Worm (Caenorhabditis elegans) whole organism, young adult: Measurements from ENCODE around the gene F09G2.2.

Experiments
- B0261.1 ChIP-seq: sonication (generic microtip); optimal IDR thresholded peaks from 2 replicates; lab custom pipeline; 2016; ENCODE audit warnings: mild to moderate bottlenecking, missing genetic modification characterization, moderate library complexity, missing compliant biosample characterization
- B0336.3 ChIP-seq: fragments of 200-800 bp; sonication (Bioruptor generic); IDR thresholded peaks from 2 replicates; pipeline ENCODE4 v1.3.6; 2022; ENCODE audit warnings: missing genetic modification characterization, missing compliant biosample characterization
- C06A6.2 ChIP-seq: fragments of 200-800 bp; sonication (Bioruptor generic); conservative IDR thresholded peaks from 2 replicates; pipeline ENCODE4 v1.3.6; 2022; ENCODE audit warnings: missing genetic modification characterization, missing compliant biosample characterization
- C17E4.6 ChIP-seq: fragments of 200-800 bp; sonication (Bioruptor generic); IDR thresholded peaks from 2 replicates; pipeline ENCODE4 v1.3.6; 2022; ENCODE audit warnings: missing genetic modification reagents, missing genetic modification characterization, missing compliant biosample characterization
- F22D6.2 ChIP-seq: sonication (generic microtip); optimal IDR thresholded peaks from 2 replicates; lab custom pipeline; 2016; ENCODE audit warnings: mild to moderate bottlenecking, missing genetic modification characterization, missing compliant biosample characterization
- F37B4.10 ChIP-seq: fragments of 200-800 bp; sonication (Bioruptor generic); IDR thresholded peaks from 2 replicates; pipeline ENCODE4 v1.3.6; 2022; ENCODE audit warnings: missing genetic modification characterization, missing compliant biosample characterization
- F39B2.1 ChIP-seq: fragments of 200-800 bp; sonication (Bioruptor generic); IDR thresholded peaks from 2 replicates; pipeline ENCODE4 v1.3.6; 2022; ENCODE audit warnings: missing genetic modification reagents, missing genetic modification characterization, missing compliant biosample characterization
- F57A8.1 ChIP-seq: fragments of 200-800 bp; sonication (Bioruptor generic); optimal IDR thresholded peaks from 2 replicates; lab custom pipeline; 2018; ENCODE audit warnings: mild to moderate bottlenecking, missing genetic modification characterization, moderate library complexity, missing compliant biosample characterization
- K11D2.4 ChIP-seq: fragments of 200-800 bp; sonication (Bioruptor generic); IDR thresholded peaks from 2 replicates; pipeline ENCODE4 v1.3.6; 2022; ENCODE audit warnings: missing genetic modification reagents, missing genetic modification characterization, missing compliant biosample characterization
- K12H6.12 ChIP-seq: fragments of 200-800 bp; sonication (Bioruptor generic); optimal IDR thresholded peaks from 2 replicates; lab custom pipeline; 2018; ENCODE audit warnings: mild to moderate bottlenecking, missing genetic modification characterization, missing compliant biosample characterization
- T07F8.4 ChIP-seq: sonication (generic microtip); optimal IDR thresholded peaks from 2 replicates; lab custom pipeline; 2016; ENCODE audit warnings: mild to moderate bottlenecking, missing genetic modification characterization, moderate library complexity, missing compliant biosample characterization
- Y53G8AR.9 ChIP-seq: fragments of 200-800 bp; sonication (Bioruptor generic); conservative IDR thresholded peaks from 2 replicates; pipeline ENCODE4 v1.3.6; 2022; ENCODE audit warnings: missing genetic modification reagents, missing genetic modification characterization, missing compliant biosample characterization
- Y79H2A.3 ChIP-seq: fragments of 200-800 bp; sonication (Bioruptor generic); conservative IDR thresholded peaks from 2 replicates; pipeline ENCODE4 v1.3.6; 2022; ENCODE audit warnings: missing genetic modification reagents, missing genetic modification characterization, missing compliant biosample characterization
- Y95B8A.8 ChIP-seq: fragments of 200-800 bp; sonication (Bioruptor generic); IDR thresholded peaks from 2 replicates; pipeline ENCODE4 v1.3.6; 2022; ENCODE audit warnings: missing genetic modification reagents, missing genetic modification characterization, missing compliant biosample characterization
- aptf-3 ChIP-seq: fragments of 200-800 bp; sonication (Bioruptor generic); IDR thresholded peaks from 2 replicates; pipeline ENCODE4 v1.3.6; 2022; ENCODE audit warnings: missing genetic modification characterization, missing compliant biosample characterization
- athp-1 ChIP-seq: sonication (generic microtip); optimal IDR thresholded peaks from 2 replicates; lab custom pipeline; 2017; ENCODE audit warnings: mild to moderate bottlenecking, missing genetic modification characterization, missing compliant biosample characterization
- attf-5 ChIP-seq: fragments of 200-800 bp; sonication (Bioruptor generic); optimal IDR thresholded peaks from 2 replicates; lab custom pipeline; 2018; ENCODE audit warnings: mild to moderate bottlenecking, missing genetic modification characterization, missing compliant biosample characterization
- attf-6 ChIP-seq: fragments of 200-800 bp; sonication (Bioruptor generic); IDR thresholded peaks from 2 replicates; pipeline ENCODE4 v1.3.6; 2022; ENCODE audit warnings: missing genetic modification reagents, missing genetic modification characterization, missing compliant biosample characterization
- bed-1 ChIP-seq: fragments of 200-800 bp; sonication (Bioruptor generic); IDR thresholded peaks from 2 replicates; pipeline ENCODE4 v1.3.6; 2022; ENCODE audit warnings: missing genetic modification reagents, missing genetic modification characterization, missing compliant biosample characterization
- cebp-1 ChIP-seq, 2 experiments: fragments of 200-800 bp in 1 of 2; sonication (Bioruptor generic) in 1 of 2; sonication (generic microtip) in 1 of 2; IDR thresholded peaks in 1 of 2; optimal IDR thresholded peaks in 1 of 2; 2 replicates each; pipeline versions ENCODE4 v1.3.6 to Lab custom; 2017 to 2022; ENCODE audit warnings: missing compliant biosample characterization in 2 of 2, missing genetic modification characterization in 2 of 2, mild to moderate bottlenecking in 1 of 2, missing genetic modification reagents in 1 of 2, moderate library complexity in 1 of 2
- cebp-2 ChIP-seq: fragments of 200-800 bp; sonication (Bioruptor generic); IDR thresholded peaks from 2 replicates; pipeline ENCODE4 v1.3.6; 2022; ENCODE audit warnings: missing genetic modification characterization, missing compliant biosample characterization
- ceh-27 ChIP-seq: fragments of 200-800 bp; sonication (Bioruptor generic); optimal IDR thresholded peaks from 2 replicates; lab custom pipeline; 2018; ENCODE audit warnings: mild to moderate bottlenecking, missing genetic modification characterization, moderate library complexity, missing compliant biosample characterization
- ceh-40 ChIP-seq: fragments of 200-800 bp; sonication (Bioruptor generic); IDR thresholded peaks from 2 replicates; pipeline ENCODE4 v1.3.6; 2022; ENCODE audit warnings: missing genetic modification characterization, missing compliant biosample characterization
- chd-7 ChIP-seq: sonication (generic microtip); optimal IDR thresholded peaks from 2 replicates; lab custom pipeline; 2016; ENCODE audit warnings: mild to moderate bottlenecking, missing genetic modification characterization, moderate library complexity, missing compliant biosample characterization
- dpl-1 ChIP-seq: fragments of 150-350 bp; optimal IDR thresholded peaks from 2 replicates; lab custom pipeline; 2014; ENCODE audit warnings: missing biosample characterization, missing genetic modification reagents, missing genetic modification characterization
- egl-18 ChIP-seq: fragments of 200-800 bp; sonication (Bioruptor generic); IDR thresholded peaks from 2 replicates; pipeline ENCODE4 v1.3.6; 2022; ENCODE audit warnings: missing genetic modification reagents, missing genetic modification characterization, missing compliant biosample characterization
- ekl-4 ChIP-seq: fragments of 200-800 bp; sonication (Bioruptor generic); IDR thresholded peaks from 2 replicates; pipeline ENCODE4 v1.3.6; 2022; ENCODE audit warnings: missing genetic modification reagents, missing genetic modification characterization, missing compliant biosample characterization
- ets-4 ChIP-seq: fragments of 200-800 bp; sonication (Bioruptor generic); optimal IDR thresholded peaks from 2 replicates; lab custom pipeline; 2018; ENCODE audit warnings: mild to moderate bottlenecking, missing genetic modification characterization, missing compliant biosample characterization
- him-1 ChIP-seq: sonication (generic microtip); optimal IDR thresholded peaks from 2 replicates; lab custom pipeline; 2016; ENCODE audit warnings: missing genotype, missing genetic modification reagents, missing genetic modification characterization, missing compliant biosample characterization
- hsf-1 ChIP-seq: fragments of 200-800 bp; sonication (Bioruptor generic); IDR thresholded peaks from 2 replicates; pipeline ENCODE4 v1.3.6; 2022; ENCODE audit warnings: missing genetic modification reagents, missing genetic modification characterization, missing compliant biosample characterization
- lag-1 ChIP-seq: fragments of 200-800 bp; sonication (Bioruptor generic); IDR thresholded peaks from 2 replicates; pipeline ENCODE4 v1.3.6; 2022; ENCODE audit warnings: missing genetic modification reagents, missing genetic modification characterization, missing compliant biosample characterization
- let-526 ChIP-seq: fragments of 200-800 bp; sonication (Bioruptor generic); IDR thresholded peaks from 2 replicates; pipeline ENCODE4 v1.3.6; 2022; ENCODE audit warnings: missing genetic modification reagents, missing genetic modification characterization, missing compliant biosample characterization
- lin-35 ChIP-seq, 3 experiments: fragments of 150-350 bp in 2 of 3; sonication (generic microtip) in 1 of 3; optimal IDR thresholded peaks; 2 replicates each; lab custom pipeline; 2014 to 2018; ENCODE audit warnings: missing biosample characterization in 3 of 3, missing genetic modification characterization in 3 of 3, missing genetic modification reagents in 3 of 3
- lir-1 ChIP-seq: fragments of 200-800 bp; sonication (Bioruptor generic); conservative IDR thresholded peaks from 2 replicates; pipeline ENCODE4 v1.3.6; 2022; ENCODE audit warnings: missing genetic modification reagents, missing genetic modification characterization, missing compliant biosample characterization
- lsl-1 ChIP-seq: fragments of 200-800 bp; sonication (Bioruptor generic); optimal IDR thresholded peaks from 2 replicates; lab custom pipeline; 2018; ENCODE audit warnings: mild to moderate bottlenecking, missing genetic modification characterization, moderate library complexity, missing compliant biosample characterization
- madf-6 ChIP-seq: fragments of 200-800 bp; sonication (Bioruptor generic); IDR thresholded peaks from 2 replicates; pipeline ENCODE4 v1.3.6; 2022; ENCODE audit warnings: missing genetic modification reagents, missing genetic modification characterization, missing compliant biosample characterization
- mes-4 ChIP-seq: sonication (generic microtip); optimal IDR thresholded peaks from 2 replicates; lab custom pipeline; 2016; ENCODE audit warnings: missing genotype, missing genetic modification characterization, missing compliant biosample characterization
- nfya-2 ChIP-seq: fragments of 200-800 bp; sonication (Bioruptor generic); IDR thresholded peaks from 2 replicates; pipeline ENCODE4 v1.3.6; 2022; ENCODE audit warnings: missing genetic modification reagents, missing genetic modification characterization, missing compliant biosample characterization
- pha-4 ChIP-seq: fragments of 150-350 bp; sonication (generic microtip); optimal IDR thresholded peaks from 2 replicates; lab custom pipeline; 2014; ENCODE audit warnings: missing biosample characterization, missing genetic modification reagents, missing genetic modification characterization
- repo-1 ChIP-seq: sonication (generic microtip); optimal IDR thresholded peaks from 2 replicates; lab custom pipeline; 2017; ENCODE audit warnings: mild to moderate bottlenecking, missing genetic modification characterization, missing compliant biosample characterization
- rpc-1 ChIP-seq, 2 experiments: fragments of 150-350 bp in 1 of 2; sonication (generic microtip) in 1 of 2; optimal IDR thresholded peaks; 2 replicates each; lab custom pipeline; 2014 to 2018; ENCODE audit warnings: missing biosample characterization in 1 of 2, missing genetic modification characterization in 1 of 2, missing genetic modification reagents in 1 of 2, missing genotype in 1 of 2
- sdz-38 ChIP-seq: sonication (generic microtip); optimal IDR thresholded peaks from 2 replicates; lab custom pipeline; 2016; ENCODE audit warnings: missing genotype, missing genetic modification characterization, missing compliant biosample characterization
- snpc-1.3 ChIP-seq: sonication (generic microtip); optimal IDR thresholded peaks from 2 replicates; lab custom pipeline; 2017; ENCODE audit warnings: missing genetic modification characterization, mild to moderate bottlenecking, missing compliant biosample characterization, antibody characterized with exemption, moderate library complexity, missing genotype, missing genetic modification reagents; ENCODE audit not compliant: insufficient read depth
- sptf-2 ChIP-seq: fragments of 200-800 bp; sonication (Bioruptor generic); optimal IDR thresholded peaks from 2 replicates; lab custom pipeline; 2018; ENCODE audit warnings: mild to moderate bottlenecking, missing genetic modification characterization, missing compliant biosample characterization
- tlf-1 ChIP-seq: fragments of 200-800 bp; sonication (Bioruptor generic); optimal IDR thresholded peaks from 2 replicates; lab custom pipeline; 2018; ENCODE audit warnings: mild to moderate bottlenecking, missing genetic modification characterization, missing compliant biosample characterization
- ztf-26 ChIP-seq: sonication (generic microtip); optimal IDR thresholded peaks from 2 replicates; lab custom pipeline; 2017; ENCODE audit warnings: missing genetic modification characterization, missing compliant biosample characterization
- ztf-3 ChIP-seq: fragments of 200-800 bp; sonication (Bioruptor generic); optimal IDR thresholded peaks from 2 replicates; lab custom pipeline; 2018; ENCODE audit warnings: mild to moderate bottlenecking, missing genetic modification characterization, missing compliant biosample characterization
- ztf-6 ChIP-seq: fragments of 200-800 bp; sonication (Bioruptor generic); IDR thresholded peaks from 2 replicates; pipeline ENCODE4 v1.3.6; 2022; ENCODE audit warnings: missing genetic modification reagents, missing genetic modification characterization, missing compliant biosample characterization

F09G2.2 gene

DNA sequence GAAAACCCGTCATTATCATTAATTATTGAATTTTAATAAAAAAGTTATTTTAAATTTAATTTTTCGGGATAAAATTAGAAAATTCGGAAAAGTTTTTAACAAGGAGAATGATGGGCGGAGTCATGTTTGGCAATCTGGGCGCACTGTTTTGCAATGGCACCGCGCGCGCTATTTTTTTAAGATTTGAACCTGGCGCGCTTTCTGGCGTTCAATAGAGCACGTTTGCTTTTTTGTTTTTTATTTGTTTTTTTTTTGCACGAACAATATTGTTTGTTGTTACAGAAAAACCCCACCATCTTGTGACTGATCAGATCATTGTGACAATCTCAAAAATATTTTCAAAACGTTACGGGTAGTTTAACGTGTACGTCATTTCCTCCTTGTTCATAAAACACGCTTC is 40.4 kb downstream of the F09G2.2 start, which contains the start of gene hyls-1 (continued):
- peak; percentile 44 for TF ChIP-seq snpc-1.3
- TF ChIP-seq C06A6.2 (GFP tag; lab: Robert Waterston, UW): peak; percentile 81
- no peak for TF ChIP-seq egl-18
- no peak for TF ChIP-seq sptf-2 (GFP tag; lab: Kevin White, UChicago)
- no peak for TF ChIP-seq him-1 (tag; lab: Kevin White, UChicago)
- no peak for TF ChIP-seq C17E4.6 (GFP tag; lab: Robert Waterston, UW)
- peak; percentile 20; the same call in 1 of the 2 replicates for TF ChIP-seq F39B2.1 (GFP tag; lab: Robert Waterston, UW)
- peak; percentile 88 for TF ChIP-seq madf-6 (GFP tag; lab: Robert Waterston, UW)
- no peak for TF ChIP-seq ztf-3
- TF ChIP-seq lir-1 (GFP tag; lab: Robert Waterston, UW): no peak; the same call in 1 of the 2 replicates
- TF ChIP-seq rpc-1 (optimal IDR thresholded peaks at IDR 0.05; lab: Kevin White, UChicago): peak; percentile 31
- TF ChIP-seq rpc-1 (tag; optimal IDR thresholded peaks at IDR 0.05; lab: Kevin White, UChicago): no peak
- TF ChIP-seq attf-6 (GFP tag; lab: Robert Waterston, UW): 0 out of 2 replicates have a peak, but pooled peaks have one; percentile 20
- TF ChIP-seq F37B4.10 (GFP tag; lab: Robert Waterston, UW): no peak
- no peak for TF ChIP-seq mes-4 (tag; lab: Kevin White, UChicago)
- peak; percentile 63 for TF ChIP-seq tlf-1 (GFP tag; lab: Kevin White, UChicago)
- no peak for TF ChIP-seq F57A8.1 (GFP tag; lab: Kevin White, UChicago)
- TF ChIP-seq lin-35 (GFP tag; optimal IDR thresholded peaks at IDR 0.05; lab: Kevin White, UChicago): peak in 1 of 3 experiments; percentile 91
- no peak for TF ChIP-seq lag-1 (GFP tag; lab: Robert Waterston, UW)
- no peak for TF ChIP-seq bed-1 (GFP tag; lab: Robert Waterston, UW)
- TF ChIP-seq ztf-26 (tag; lab: Kevin White, UChicago): no peak
- no peak for TF ChIP-seq repo-1 (tag; lab: Kevin White, UChicago)
- TF ChIP-seq ceh-40 (GFP tag; lab: Robert Waterston, UW): no peak
- no peak for TF ChIP-seq ets-4 (GFP tag; lab: Kevin White, UChicago)
- peak; percentile 85 for TF ChIP-seq dpl-1 (GFP tag; lab: Kevin White, UChicago)
- peak; percentile 60 for TF ChIP-seq lsl-1 (GFP tag; lab: Kevin White, UChicago)
- TF ChIP-seq T07F8.4 (tag; lab: Kevin White, UChicago): no peak
- peak; percentile 3 for TF ChIP-seq K12H6.12 (tag; lab: Kevin White, UChicago)
- no peak for TF ChIP-seq let-526 (GFP tag; lab: Robert Waterston, UW)
- peak; percentile 55; the same call in 1 of the 2 replicates for TF ChIP-seq K11D2.4 (GFP tag; lab: Robert Waterston, UW)
- TF ChIP-seq ztf-6: no peak
- TF ChIP-seq aptf-3 (GFP tag; lab: Robert Waterston, UW): no peak
- TF ChIP-seq Y95B8A.8 (GFP tag; lab: Robert Waterston, UW): no peak
- TF ChIP-seq attf-5 (GFP tag; lab: Kevin White, UChicago): peak; percentile 87
- TF ChIP-seq hsf-1 (GFP tag; lab: Robert Waterston, UW): peak; percentile 70
- no peak for TF ChIP-seq cebp-1 (GFP tag; IDR thresholded peaks at IDR 0.05; lab: Robert Waterston, UW)
- peak; percentile 71 for TF ChIP-seq cebp-1 (tag; optimal IDR thresholded peaks at IDR 0.05; lab: Kevin White, UChicago)
- TF ChIP-seq chd-7: no peak
- TF ChIP-seq ekl-4 (GFP tag; lab: Robert Waterston, UW): peak; percentile 63
- no peak for TF ChIP-seq cebp-2 (GFP tag; lab: Robert Waterston, UW)
- TF ChIP-seq F22D6.2 (tag; lab: Kevin White, UChicago): no peak
- TF ChIP-seq sdz-38 (tag; lab: Kevin White, UChicago): no peak
- TF ChIP-seq pha-4: peak; percentile 74
- no peak for TF ChIP-seq B0261.1 (tag; lab: Kevin White, UChicago)
- TF ChIP-seq B0336.3 (GFP tag; lab: Robert Waterston, UW): 0 out of 2 replicates have a peak, but pooled peaks have one; percentile 40
- peak; percentile 65; the same call in 1 of the 2 replicates for TF ChIP-seq Y53G8AR.9 (GFP tag; lab: Robert Waterston, UW)
- no peak for TF ChIP-seq Y79H2A.3 (GFP tag; lab: Robert Waterston, UW)
- no peak for TF ChIP-seq athp-1 (tag; lab: Kevin White, UChicago)
- no peak for TF ChIP-seq nfya-2 (GFP tag; lab: Robert Waterston, UW)
- TF ChIP-seq ceh-27 (GFP tag; lab: Kevin White, UChicago): peak; percentile 33
